2 worm cellular contexts compared by ENCODE assay signal in the genomic region with DNA sequence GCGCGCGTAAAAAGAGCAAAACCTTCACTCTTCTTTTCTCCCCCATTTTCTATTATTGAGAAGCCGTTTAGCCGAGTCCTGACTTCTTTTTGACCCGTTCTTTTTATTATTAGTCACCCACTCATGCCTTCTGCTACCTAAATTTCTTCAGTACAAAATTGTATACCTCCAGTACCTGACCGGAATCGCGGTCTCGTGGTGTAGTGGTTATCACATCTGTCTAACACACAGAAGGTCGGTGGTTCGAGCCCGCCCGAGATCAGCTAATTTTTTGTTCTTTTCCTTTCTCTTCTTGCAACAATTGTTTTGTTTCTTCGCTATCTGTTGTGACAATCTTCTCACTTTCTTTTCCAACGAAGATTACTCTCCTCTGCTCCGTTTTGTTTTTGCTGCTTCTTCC.
TF ChIP-seq lines count a peak whose summit lies in the region.

No protein-coding gene starts in this region.

TF ChIP-seq in whole organism, L1 larva, 84 proteins besides CTCF, POLR2A, EP300 and RAD21 (continued from another document):
- TF ChIP-seq efl-3 (GFP tag; optimal IDR thresholded peaks at IDR 0.05; lab: Kevin White, UChicago) = no peak
- no peak for TF ChIP-seq nhr-11 (tag; optimal IDR thresholded peaks at IDR 0.05; lab: Kevin White, UChicago)
- TF ChIP-seq pag-3 (tag; optimal IDR thresholded peaks at IDR 0.05; lab: Kevin White, UChicago; ENCODE audit: borderline replicate concordance, insufficient read depth) = no peak
- peak in 1 of 6 experiments; percentile 15 for TF ChIP-seq elt-3 (tag; optimal IDR thresholded peaks at IDR 0.05; lab: Kevin White, UChicago)
- TF ChIP-seq nhr-90 (tag; optimal IDR thresholded peaks at IDR 0.05; lab: Kevin White, UChicago; ENCODE audit: poor library complexity) = peak; percentile 31
- TF ChIP-seq unc-30 (tag; optimal IDR thresholded peaks at IDR 0.05; lab: Kevin White, UChicago) = no peak
- TF ChIP-seq F16B12.6 (tag; optimal IDR thresholded peaks at IDR 0.05; lab: Kevin White, UChicago) = no peak
- TF ChIP-seq elt-2 (tag; optimal IDR thresholded peaks at IDR 0.05; lab: Kevin White, UChicago) = peak; percentile 11
- peak in 1 of 2 experiments; percentile 67 for TF ChIP-seq lin-35 (GFP tag; optimal IDR thresholded peaks at IDR 0.05; lab: Kevin White, UChicago)
- TF ChIP-seq lin-15B (tag; optimal IDR thresholded peaks at IDR 0.05; lab: Kevin White, UChicago) = no peak
- peak; percentile 34 for TF ChIP-seq nhr-20 (tag; optimal IDR thresholded peaks at IDR 0.05; lab: Kevin White, UChicago)
- no peak for TF ChIP-seq ceh-82 (tag; optimal IDR thresholded peaks at IDR 0.05; lab: Kevin White, UChicago)
- peak; percentile 72 for TF ChIP-seq rnt-1 (tag; optimal IDR thresholded peaks at IDR 0.05; lab: Kevin White, UChicago)
- peak; percentile 37 for TF ChIP-seq nhr-47 (tag; optimal IDR thresholded peaks at IDR 0.05; lab: Kevin White, UChicago)
- no peak for TF ChIP-seq ceh-88 (GFP tag; IDR thresholded peaks at IDR 0.05; lab: Robert Waterston, UW)
- peak; percentile 26 for TF ChIP-seq mep-1 (tag; optimal IDR thresholded peaks at IDR 0.05; lab: Kevin White, UChicago)
- peak; percentile 59 for TF ChIP-seq nhr-71 (tag; optimal IDR thresholded peaks at IDR 0.05; lab: Kevin White, UChicago)
- no peak for TF ChIP-seq unc-62 (GFP tag; optimal IDR thresholded peaks at IDR 0.05; lab: Kevin White, UChicago)
- TF ChIP-seq snu-23 (GFP tag; optimal IDR thresholded peaks at IDR 0.05; lab: Kevin White, UChicago) = peak; percentile 52

TF ChIP-seq in whole organism, young adult, 124 proteins besides CTCF, POLR2A, EP300 and RAD21 (continued from another document):
- no peak for TF ChIP-seq egl-18 (GFP tag; IDR thresholded peaks at IDR 0.05; lab: Robert Waterston, UW)
- TF ChIP-seq dox-1 (GFP tag; IDR thresholded peaks at IDR 0.05; lab: Robert Waterston, UW) = peak; percentile 52
- peak; percentile 29 for TF ChIP-seq ztf-18 (tag; optimal IDR thresholded peaks at IDR 0.05; lab: Kevin White, UChicago)
- TF ChIP-seq lsl-1 (GFP tag; optimal IDR thresholded peaks at IDR 0.05; lab: Kevin White, UChicago) = peak; percentile 36
- TF ChIP-seq T26A5.8 (tag; optimal IDR thresholded peaks at IDR 0.05; lab: Kevin White, UChicago) = no peak
- TF ChIP-seq F10E7.11 (tag; optimal IDR thresholded peaks at IDR 0.05; lab: Kevin White, UChicago) = no peak
- peak; percentile 15 for TF ChIP-seq lin-40 (tag; optimal IDR thresholded peaks at IDR 0.05; lab: Kevin White, UChicago)
- peak; percentile 90 for TF ChIP-seq tbp1 (GFP tag; optimal IDR thresholded peaks at IDR 0.05; lab: Kevin White, UChicago)
- TF ChIP-seq attf-5 (GFP tag; optimal IDR thresholded peaks at IDR 0.05; lab: Kevin White, UChicago) = peak; percentile 30
- TF ChIP-seq ztf-25 (GFP tag; IDR thresholded peaks at IDR 0.05; lab: Robert Waterston, UW) = 0 out of 2 replicates have a peak, but pooled peaks have one; percentile 63
- TF ChIP-seq athp-1 (tag; optimal IDR thresholded peaks at IDR 0.05; lab: Kevin White, UChicago) = no peak
- no peak for TF ChIP-seq nhr-80 (tag; optimal IDR thresholded peaks at IDR 0.05; lab: Kevin White, UChicago)
- TF ChIP-seq fkh-3 (tag; optimal IDR thresholded peaks at IDR 0.05; lab: Kevin White, UChicago) = no peak
- no peak for TF ChIP-seq ceh-91 (GFP tag; IDR thresholded peaks at IDR 0.05; lab: Robert Waterston, UW)
- TF ChIP-seq B0035.1 (tag; optimal IDR thresholded peaks at IDR 0.05; lab: Kevin White, UChicago) = peak; percentile 2
- no peak for TF ChIP-seq nhr-27 (tag; optimal IDR thresholded peaks at IDR 0.05; lab: Kevin White, UChicago)
- TF ChIP-seq lin-26 (GFP tag; IDR thresholded peaks at IDR 0.05; lab: Robert Waterston, UW) = peak; percentile 82
- 0 out of 2 replicates have a peak, but pooled peaks have one; percentile 54 for TF ChIP-seq Y56A3A.18 (GFP tag; IDR thresholded peaks at IDR 0.05; lab: Robert Waterston, UW)
